Worm (Caenorhabditis elegans) whole organism, late embryonic: ENCODE results near the gene orc-2.

Experiments used
- dve-1 ChIP-seq: sonication (generic microtip); optimal IDR thresholded peaks from 2 replicates; lab custom pipeline; 2017; ENCODE audit warnings: antibody characterized with exemption, mild to moderate bottlenecking, missing genetic modification characterization, missing compliant biosample characterization
- lin-11 ChIP-seq: fragments of 200-800 bp; sonication (Bioruptor generic); optimal IDR thresholded peaks from 2 replicates; lab custom pipeline; 2018; ENCODE audit warnings: mild to moderate bottlenecking, missing genetic modification characterization, missing compliant biosample characterization
- pqm-1 ChIP-seq: sonication (generic microtip); optimal IDR thresholded peaks from 2 replicates; lab custom pipeline; 2016; ENCODE audit warnings: missing genetic modification characterization, missing compliant biosample characterization
- sox-2 ChIP-seq: fragments of 200-800 bp; sonication (Bioruptor generic); IDR thresholded peaks from 2 replicates; pipeline ENCODE4 v1.3.6; 2022; ENCODE audit warnings: missing genetic modification reagents, missing genetic modification characterization, missing compliant biosample characterization

DNA sequence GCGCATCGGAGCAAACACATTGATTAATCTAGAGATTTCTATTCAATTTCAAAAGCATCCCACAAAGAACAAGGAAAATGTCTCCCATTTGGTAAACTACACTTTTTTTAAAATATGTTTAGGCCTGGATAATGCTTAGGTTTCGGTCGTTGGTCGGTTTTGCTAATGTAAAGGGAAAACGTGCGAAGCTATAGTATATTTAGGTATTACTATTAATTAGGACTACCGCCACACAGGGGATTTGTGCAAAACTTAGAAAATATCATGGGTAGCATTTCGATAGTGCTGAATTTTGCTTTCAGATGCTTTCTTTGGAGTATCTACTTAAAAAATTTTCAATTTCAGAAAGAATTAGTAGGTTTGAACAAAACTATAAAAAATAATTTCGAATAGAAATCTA, 39.3 kb downstream of the orc-2 start:
- TF ChIP-seq dve-1 (tag; lab: Kevin White, UChicago) (no peak), pqm-1 (tag; lab: Kevin White, UChicago) (no peak), sox-2 (GFP tag; lab: Robert Waterston, UW) (no peak), lin-11 (tag; lab: Kevin White, UChicago) (no peak)
